Worm (Caenorhabditis elegans): ENCODE results near the gene lin-3.

- TF ChIP-seq hnd-1 (tag; optimal IDR thresholded peaks at IDR 0.05) (no peak), sea-1 (GFP tag; conservative IDR thresholded peaks at IDR 0.05) (no peak), hmg-4 (GFP tag; optimal IDR thresholded peaks at IDR 0.05) (no peak), B0310.2 (tag; optimal IDR thresholded peaks at IDR 0.05) (no peak), flt-1 (GFP tag; IDR thresholded peaks at IDR 0.05) (no peak), scrt-1 (GFP tag; IDR thresholded peaks at IDR 0.05) (no peak), ama-1 (optimal IDR thresholded peaks at IDR 0.05) (no peak), aly-1 (tag; optimal IDR thresholded peaks at IDR 0.05) (no peak), tra-4 (tag; optimal IDR thresholded peaks at IDR 0.05) (no peak), ceh-13 (GFP tag; optimal IDR thresholded peaks at IDR 0.05) (no peak), tbx-37 (GFP tag; conservative IDR thresholded peaks at IDR 0.05) (no peak), tbx-11 (GFP tag; IDR thresholded peaks at IDR 0.05) (no peak), pes-1 (GFP tag; IDR thresholded peaks at IDR 0.05) (no peak)
Observed at ce11 chrIV:11038618-11038664, 15.7 kb upstream of the lin-3 start, which contains the start of gene kdin-1.

Data from whole organism, early embryonic.